Fruit fly (Drosophila melanogaster): ENCODE measurements around the gene CG13674.
A peak's percentile ranks its signal among the peaks of the same experiment; 100 is the strongest.

CG13674 gene

DNA sequence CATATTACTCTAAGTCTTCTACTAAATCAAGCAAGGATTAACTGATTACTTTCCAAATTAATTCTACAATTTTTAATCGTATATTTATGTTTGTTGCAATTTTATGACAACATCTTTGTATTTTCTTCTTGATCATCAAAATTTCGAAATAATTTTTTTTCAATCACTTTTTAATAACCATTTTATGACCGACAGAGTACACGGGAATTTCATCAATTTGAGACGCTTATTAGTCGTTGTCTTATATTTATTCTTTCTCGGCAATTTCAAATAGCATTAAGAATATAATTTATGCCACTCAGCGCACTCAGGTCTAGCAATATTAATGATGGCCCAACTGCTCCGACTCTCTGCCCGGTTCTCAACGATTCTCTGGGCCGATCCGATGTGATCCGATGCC, 3.8 kb downstream of the CG13674 start, which contains the start of gene CG8012:
Gene CG8012 (plus strand): TSS at position 301 of the 400 bp plus-strand sequence.
- TF ChIP-seq Mnt (GFP tag; optimal IDR thresholded peaks at IDR 0.05) (no peak), Crg-1 (GFP tag; optimal IDR thresholded peaks at IDR 0.05) (no peak), CG11617 (GFP tag; optimal IDR thresholded peaks at IDR 0.05) (no peak)

DNA sequence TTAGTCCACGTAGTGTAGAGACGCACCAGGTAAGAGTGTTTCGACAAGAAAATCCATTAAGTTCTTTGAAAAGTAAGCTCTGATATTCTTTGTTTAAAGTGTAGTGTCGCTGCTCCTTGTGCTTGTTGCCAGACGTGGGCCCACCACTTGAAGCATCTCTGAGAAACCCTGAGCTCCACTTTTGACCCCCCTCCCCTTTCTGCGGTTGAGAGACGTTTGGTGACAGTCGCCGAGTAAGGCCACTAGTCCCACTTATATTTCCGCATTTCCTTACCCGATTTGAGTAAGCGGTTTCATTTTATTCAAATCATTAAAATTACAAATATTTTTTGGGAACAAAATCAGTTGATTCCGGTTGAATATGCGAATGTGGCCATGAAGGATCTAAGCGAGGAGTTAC, 7.2 kb downstream of the CG13674 start, which contains the start of gene CG8006:
Gene CG8006 (plus strand): TSS at position 301 of the 400 bp plus-strand sequence.
- TF ChIP-seq Hr96 (GFP tag; optimal IDR thresholded peaks at IDR 0.05) (no peak), Clk (GFP tag; optimal IDR thresholded peaks at IDR 0.05) (no peak), tj (GFP tag; optimal IDR thresholded peaks at IDR 0.05) (no peak), toe (GFP tag; optimal IDR thresholded peaks at IDR 0.05) (no peak), ovo (GFP tag; optimal IDR thresholded peaks at IDR 0.05) (no peak), Crg-1 (GFP tag; optimal IDR thresholded peaks at IDR 0.05) (no peak), CG33017 (tag; optimal IDR thresholded peaks at IDR 0.05) (no peak), Mnt (GFP tag; optimal IDR thresholded peaks at IDR 0.05) (no peak), cic (GFP tag; optimal IDR thresholded peaks at IDR 0.05) (no peak), pad (GFP tag; optimal IDR thresholded peaks at IDR 0.05) (no peak), CG14711 (tag; optimal IDR thresholded peaks at IDR 0.05) (no peak), CG7101 (tag; optimal IDR thresholded peaks at IDR 0.05) (no peak), cnc (optimal IDR thresholded peaks at IDR 0.05) (no peak)

DNA sequence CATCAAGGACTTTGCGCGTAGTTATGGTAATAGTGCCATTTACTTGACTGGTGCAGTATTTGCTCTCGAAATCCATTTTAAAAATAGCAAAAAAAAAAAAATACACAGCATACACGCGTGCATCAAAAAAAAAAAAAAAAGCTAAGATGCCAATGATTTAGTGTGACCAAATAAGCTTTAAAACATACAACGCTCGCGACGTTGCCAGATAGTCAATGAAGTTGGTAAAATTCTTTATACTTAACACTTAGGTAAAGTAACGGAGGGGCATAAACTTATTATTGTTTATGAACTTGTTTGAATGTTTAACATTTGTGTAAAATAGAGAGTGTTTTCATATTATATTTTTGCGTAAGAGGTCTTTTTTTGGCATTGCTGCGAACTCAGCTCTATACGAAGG, 8.2 kb downstream of the CG13674 start, which contains the start of gene tut:
Gene tut (minus strand): TSS at position 148 of the 400 bp plus-strand sequence.
- TF ChIP-seq CG7101 (tag; optimal IDR thresholded peaks at IDR 0.05): no peak
- TF ChIP-seq cic (GFP tag; optimal IDR thresholded peaks at IDR 0.05): no peak
- TF ChIP-seq Hr96 (GFP tag; optimal IDR thresholded peaks at IDR 0.05): no peak
- no peak for TF ChIP-seq cnc (optimal IDR thresholded peaks at IDR 0.05)
- no peak for TF ChIP-seq CG12768 (GFP tag; optimal IDR thresholded peaks at IDR 0.05)
- no peak for TF ChIP-seq bab1 (GFP tag; optimal IDR thresholded peaks at IDR 0.05)
- TF ChIP-seq CG33017 (tag; optimal IDR thresholded peaks at IDR 0.05): no peak

- TF ChIP-seq tj (GFP tag; optimal IDR thresholded peaks at IDR 0.05): no peak
- no peak for TF ChIP-seq CG12768 (GFP tag; optimal IDR thresholded peaks at IDR 0.05)
- TF ChIP-seq CG7045 (GFP tag; optimal IDR thresholded peaks at IDR 0.05): no peak
- no peak for TF ChIP-seq Hr96 (GFP tag; optimal IDR thresholded peaks at IDR 0.05)
- TF ChIP-seq Mnt (GFP tag; optimal IDR thresholded peaks at IDR 0.05): no peak
- no peak for TF ChIP-seq toe (GFP tag; optimal IDR thresholded peaks at IDR 0.05)
- no peak for TF ChIP-seq CG33017 (tag; optimal IDR thresholded peaks at IDR 0.05)
- TF ChIP-seq pad (GFP tag; optimal IDR thresholded peaks at IDR 0.05): no peak
- TF ChIP-seq Clk (GFP tag; optimal IDR thresholded peaks at IDR 0.05): no peak
- TF ChIP-seq CG1620 (GFP tag; optimal IDR thresholded peaks at IDR 0.05): no peak
- TF ChIP-seq CG5204 (GFP tag; optimal IDR thresholded peaks at IDR 0.05): no peak
- TF ChIP-seq bab1 (GFP tag; optimal IDR thresholded peaks at IDR 0.05): no peak
- no peak for TF ChIP-seq cnc (optimal IDR thresholded peaks at IDR 0.05)
- no peak for TF ChIP-seq kay (GFP tag; ENCODE audit: borderline replicate concordance)
- no peak for TF ChIP-seq CG11617 (GFP tag; optimal IDR thresholded peaks at IDR 0.05)
- no peak for TF ChIP-seq ovo (GFP tag; optimal IDR thresholded peaks at IDR 0.05)
- no peak for TF ChIP-seq CG14711 (tag; optimal IDR thresholded peaks at IDR 0.05)
- no peak for TF ChIP-seq Crg-1 (GFP tag; optimal IDR thresholded peaks at IDR 0.05)
Observed at dm6 chr3L:8202317-8202842, 16.4 kb downstream of the CG13674 start, which contains the start of the genes CG7366 and CG13679. CG7366 (minus strand) TSS chr3L:8202417. CG13679 (plus strand) TSS chr3L:8202792.

- no peak for TF ChIP-seq kay (GFP tag; ENCODE audit: borderline replicate concordance)
- peak; percentile 71 for TF ChIP-seq CG1620 (GFP tag; optimal IDR thresholded peaks at IDR 0.05)
- peak; percentile 89 for TF ChIP-seq CG12768 (GFP tag; optimal IDR thresholded peaks at IDR 0.05)
- TF ChIP-seq pad (GFP tag; optimal IDR thresholded peaks at IDR 0.05): peak; percentile 77
- peak; percentile 78 for TF ChIP-seq Clk (GFP tag; optimal IDR thresholded peaks at IDR 0.05)
- TF ChIP-seq Crg-1 (GFP tag; optimal IDR thresholded peaks at IDR 0.05): peak; percentile 69
- no peak for TF ChIP-seq cnc (optimal IDR thresholded peaks at IDR 0.05)
- TF ChIP-seq CG14711 (tag; optimal IDR thresholded peaks at IDR 0.05): peak; percentile 79
- TF ChIP-seq toe (GFP tag; optimal IDR thresholded peaks at IDR 0.05): peak; percentile 75
- peak; percentile 92 for TF ChIP-seq CG7045 (GFP tag; optimal IDR thresholded peaks at IDR 0.05)
- peak; percentile 3 for TF ChIP-seq cic (GFP tag; optimal IDR thresholded peaks at IDR 0.05)
- TF ChIP-seq ovo (GFP tag; optimal IDR thresholded peaks at IDR 0.05): peak; percentile 78
- peak; percentile 65 for TF ChIP-seq CG33017 (tag; optimal IDR thresholded peaks at IDR 0.05)
- peak; percentile 86 for TF ChIP-seq CG11617 (GFP tag; optimal IDR thresholded peaks at IDR 0.05)
- no peak for TF ChIP-seq Hr96 (GFP tag; optimal IDR thresholded peaks at IDR 0.05)
- peak; percentile 62 for TF ChIP-seq tj (GFP tag; optimal IDR thresholded peaks at IDR 0.05)
- TF ChIP-seq CG5204 (GFP tag; optimal IDR thresholded peaks at IDR 0.05): no peak
- TF ChIP-seq bab1 (GFP tag; optimal IDR thresholded peaks at IDR 0.05): peak; percentile 75
- TF ChIP-seq CG7101 (tag; optimal IDR thresholded peaks at IDR 0.05): peak; percentile 86
- peak; percentile 87 for TF ChIP-seq Mnt (GFP tag; optimal IDR thresholded peaks at IDR 0.05)
Observed at dm6 chr3L:8197779-8198279, 21.0 kb downstream of the CG13674 start, which contains the start of the genes UbcE2M and Dhps. UbcE2M (minus strand) TSS chr3L:8197987. Dhps (plus strand) TSS chr3L:8198207.

DNA sequence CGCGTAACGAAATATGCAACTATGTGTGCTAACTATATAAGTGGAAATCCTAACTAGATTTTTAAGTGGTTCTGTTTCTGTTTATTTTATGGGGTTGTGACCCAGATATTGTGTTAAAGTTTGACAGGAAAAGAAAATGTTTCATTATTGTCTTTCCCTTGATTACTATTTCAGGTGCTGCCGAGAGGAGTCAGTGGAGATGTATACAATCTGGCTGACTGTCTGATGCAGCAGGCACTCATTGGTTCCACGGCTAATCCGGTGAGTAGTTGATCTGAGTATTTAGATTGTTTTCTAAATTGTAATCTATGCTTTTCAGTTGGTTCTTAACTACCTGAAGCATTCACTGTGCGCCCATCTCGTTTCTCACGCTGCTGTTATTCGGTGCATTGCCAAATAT, 25.8 kb downstream of the CG13674 start, which contains the start of gene CG7387:
Gene CG7387 (minus strand): TSS at position 101 of the 400 bp plus-strand sequence.
- TF ChIP-seq cic (GFP tag; optimal IDR thresholded peaks at IDR 0.05): no peak
- TF ChIP-seq tj (GFP tag; optimal IDR thresholded peaks at IDR 0.05): no peak
- TF ChIP-seq Clk (GFP tag; optimal IDR thresholded peaks at IDR 0.05): no peak
- no peak for TF ChIP-seq kay (GFP tag; ENCODE audit: borderline replicate concordance)
- no peak for TF ChIP-seq cnc (optimal IDR thresholded peaks at IDR 0.05)
- TF ChIP-seq CG7101 (tag; optimal IDR thresholded peaks at IDR 0.05): no peak
- TF ChIP-seq bab1 (GFP tag; optimal IDR thresholded peaks at IDR 0.05): no peak
- TF ChIP-seq CG33017 (tag; optimal IDR thresholded peaks at IDR 0.05): no peak
- TF ChIP-seq CG1620 (GFP tag; optimal IDR thresholded peaks at IDR 0.05): no peak
- no peak for TF ChIP-seq Mnt (GFP tag; optimal IDR thresholded peaks at IDR 0.05)
